Worm (Caenorhabditis elegans) whole organism, early embryonic: Measurements from ENCODE around the gene sfxn-2.

Source experiments
- B0310.2 ChIP-seq: sonication (generic microtip); optimal IDR thresholded peaks from 2 replicates; lab custom pipeline; 2016; ENCODE audit warnings: mild to moderate bottlenecking, missing genetic modification characterization, missing compliant biosample characterization
- F13C5.2 ChIP-seq: sonication (generic microtip); optimal IDR thresholded peaks from 2 replicates; lab custom pipeline; 2017; ENCODE audit warnings: mild to moderate bottlenecking, missing genetic modification characterization, inconsistent platforms, missing compliant biosample characterization
- aly-1 ChIP-seq: sonication (generic microtip); optimal IDR thresholded peaks from 2 replicates; lab custom pipeline; 2016; ENCODE audit warnings: missing genetic modification characterization, missing compliant biosample characterization
- ama-1 ChIP-seq: fragments of 150-350 bp; optimal IDR thresholded peaks from 2 replicates; lab custom pipeline; 2014
- ceh-36 ChIP-seq: sonication (generic microtip); optimal IDR thresholded peaks from 2 replicates; lab custom pipeline; 2016; ENCODE audit warnings: missing genetic modification characterization, inconsistent platforms, missing compliant biosample characterization
- ets-7 ChIP-seq: sonication (generic microtip); optimal IDR thresholded peaks from 2 replicates; lab custom pipeline; 2016; ENCODE audit warnings: missing genotype, missing genetic modification characterization, missing compliant biosample characterization
- flt-1 ChIP-seq: fragments of 200-800 bp; sonication (Bioruptor generic); IDR thresholded peaks from 2 replicates; pipeline ENCODE4 v1.3.6; 2022; ENCODE audit warnings: missing genetic modification characterization, missing compliant biosample characterization
- hmg-4 ChIP-seq: fragments of 200-800 bp; sonication (Bioruptor generic); optimal IDR thresholded peaks from 2 replicates; lab custom pipeline; 2018; ENCODE audit warnings: mild to moderate bottlenecking, missing genetic modification characterization, missing compliant biosample characterization
- hnd-1 ChIP-seq: sonication (generic microtip); optimal IDR thresholded peaks from 2 replicates; lab custom pipeline; 2016; ENCODE audit warnings: missing genetic modification characterization, missing compliant biosample characterization
- pes-1 ChIP-seq: fragments of 200-800 bp; sonication (Bioruptor generic); IDR thresholded peaks from 2 replicates; pipeline ENCODE4 v1.3.6; 2022; ENCODE audit warnings: missing genetic modification reagents, missing genetic modification characterization, missing compliant biosample characterization
- scrt-1 ChIP-seq: fragments of 200-800 bp; sonication (Bioruptor generic); IDR thresholded peaks from 2 replicates; pipeline ENCODE4 v1.3.6; 2022; ENCODE audit warnings: missing genetic modification characterization, missing compliant biosample characterization
- tra-4 ChIP-seq: sonication (generic microtip); optimal IDR thresholded peaks from 2 replicates; lab custom pipeline; 2017; ENCODE audit warnings: missing genetic modification characterization, missing compliant biosample characterization

- TF ChIP-seq hnd-1 = no peak
- no peak for TF ChIP-seq pes-1 (GFP tag; lab: Robert Waterston, UW)
- no peak for TF ChIP-seq hmg-4
- TF ChIP-seq ets-7 = no peak
- no peak for TF ChIP-seq aly-1
- no peak for TF ChIP-seq F13C5.2 (tag; lab: Kevin White, UChicago)
- no peak for TF ChIP-seq ama-1
- no peak for TF ChIP-seq ceh-36 (tag; lab: Kevin White, UChicago)
- TF ChIP-seq B0310.2 = no peak
- TF ChIP-seq tra-4 (tag; lab: Kevin White, UChicago) = no peak
- no peak for TF ChIP-seq scrt-1 (GFP tag; lab: Robert Waterston, UW)
- TF ChIP-seq flt-1 (GFP tag; lab: Robert Waterston, UW) = no peak
These were observed 46.7 kb upstream of the sfxn-2 start for ce11 chrX:8004845-8005244.
